Worm (Caenorhabditis elegans) whole organism, late embryonic: Measurements from ENCODE around the gene eea-1.

ENCODE experiments used
- ahr-1 ChIP-seq: sonication (generic microtip); optimal IDR thresholded peaks from 2 replicates; lab custom pipeline; 2016; ENCODE audit warnings: missing genetic modification characterization, missing compliant biosample characterization
- ama-1 ChIP-seq: fragments of 150-350 bp; optimal IDR thresholded peaks from 2 replicates; lab custom pipeline; 2014
- ceh-19 ChIP-seq: fragments of 200-800 bp; sonication (Bioruptor generic); optimal IDR thresholded peaks from 2 replicates; lab custom pipeline; 2018; ENCODE audit warnings: mild to moderate bottlenecking, missing genetic modification characterization, missing compliant biosample characterization
- ceh-6 ChIP-seq: fragments of 200-800 bp; sonication (Bioruptor generic); optimal IDR thresholded peaks from 2 replicates; lab custom pipeline; 2018; ENCODE audit warnings: mild to moderate bottlenecking, missing genetic modification characterization, missing compliant biosample characterization
- che-1 ChIP-seq: sonication (generic microtip); optimal IDR thresholded peaks from 2 replicates; lab custom pipeline; 2016; ENCODE audit warnings: mild to moderate bottlenecking, missing genetic modification characterization, missing compliant biosample characterization
- hlh-8 ChIP-seq: sonication (generic microtip); optimal IDR thresholded peaks from 2 replicates; lab custom pipeline; 2016; ENCODE audit warnings: missing genotype, missing genetic modification characterization, missing compliant biosample characterization
- mec-3 ChIP-seq: sonication (generic microtip); optimal IDR thresholded peaks from 2 replicates; lab custom pipeline; 2016; ENCODE audit warnings: borderline replicate concordance, missing genetic modification characterization, missing compliant biosample characterization
- nfya-1 ChIP-seq: sonication (generic microtip); optimal IDR thresholded peaks from 2 replicates; lab custom pipeline; 2017; ENCODE audit warnings: missing genetic modification characterization, mild to moderate bottlenecking, missing compliant biosample characterization, antibody characterized with exemption, moderate library complexity
- pax-1 ChIP-seq: fragments of 150-350 bp; optimal IDR thresholded peaks from 2 replicates; lab custom pipeline; 2014; ENCODE audit warnings: missing biosample characterization, missing genetic modification characterization
- pha-4 ChIP-seq: fragments of 150-350 bp; optimal IDR thresholded peaks from 2 replicates; lab custom pipeline; 2018; ENCODE audit warnings: missing biosample characterization, missing genetic modification reagents, missing genetic modification characterization
- rnt-1 ChIP-seq: sonication (generic microtip); optimal IDR thresholded peaks from 2 replicates; lab custom pipeline; 2016; ENCODE audit warnings: missing genetic modification characterization, missing compliant biosample characterization
- sdc-2 ChIP-seq: sonication (generic microtip); optimal IDR thresholded peaks from 2 replicates; lab custom pipeline; 2016; ENCODE audit warnings: missing genotype, missing genetic modification characterization, missing compliant biosample characterization
- unc-3 ChIP-seq, 2 experiments: fragments of 200-800 bp in 1 of 2; sonication (Bioruptor generic) in 1 of 2; sonication (generic microtip) in 1 of 2; conservative IDR thresholded peaks in 1 of 2; optimal IDR thresholded peaks in 1 of 2; 2 replicates each; pipeline versions ENCODE4 v1.3.6 to Lab custom; 2016 to 2022; ENCODE audit warnings: missing compliant biosample characterization in 2 of 2, missing genetic modification characterization in 2 of 2, missing genetic modification reagents in 1 of 2

DNA sequence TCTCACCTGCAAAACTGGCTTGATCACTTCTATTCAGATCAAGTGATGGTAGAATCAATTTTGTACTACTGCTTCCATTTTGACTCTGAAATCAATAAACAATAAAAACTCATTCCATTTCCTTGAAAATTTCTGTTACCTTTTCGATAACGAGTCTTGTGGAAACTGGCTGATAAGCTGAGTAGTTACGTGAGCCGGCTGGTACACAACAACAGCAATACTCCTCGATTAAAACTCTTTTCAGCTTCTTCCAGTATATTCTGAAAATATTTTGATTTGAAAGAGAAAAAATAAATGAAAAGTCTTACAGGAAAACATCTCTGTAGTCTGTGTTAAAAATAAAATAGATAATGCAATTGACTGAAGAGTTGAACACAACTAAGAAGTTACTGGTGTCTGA lies 35.3 kb upstream of the eea-1 start:
- TF ChIP-seq sdc-2 (tag; lab: Kevin White, UChicago) (no peak), ahr-1 (tag; lab: Kevin White, UChicago) (no peak), unc-3 (GFP tag; conservative IDR thresholded peaks at IDR 0.05; lab: Robert Waterston, UW) (no peak), unc-3 (tag; optimal IDR thresholded peaks at IDR 0.05; lab: Kevin White, UChicago) (no peak), ama-1 (no peak), hlh-8 (tag; lab: Kevin White, UChicago) (no peak), che-1 (tag; lab: Kevin White, UChicago) (no peak), rnt-1 (tag; lab: Kevin White, UChicago) (no peak), mec-3 (tag; lab: Kevin White, UChicago) (no peak), pha-4 (tag; lab: Kevin White, UChicago) (no peak), ceh-19 (GFP tag; lab: Kevin White, UChicago) (no peak), nfya-1 (tag; lab: Kevin White, UChicago) (no peak), ceh-6 (GFP tag; lab: Kevin White, UChicago) (no peak), pax-1 (no peak)
